Worm (Caenorhabditis elegans): Measurements from ENCODE around the gene cest-2.1.

DNA sequence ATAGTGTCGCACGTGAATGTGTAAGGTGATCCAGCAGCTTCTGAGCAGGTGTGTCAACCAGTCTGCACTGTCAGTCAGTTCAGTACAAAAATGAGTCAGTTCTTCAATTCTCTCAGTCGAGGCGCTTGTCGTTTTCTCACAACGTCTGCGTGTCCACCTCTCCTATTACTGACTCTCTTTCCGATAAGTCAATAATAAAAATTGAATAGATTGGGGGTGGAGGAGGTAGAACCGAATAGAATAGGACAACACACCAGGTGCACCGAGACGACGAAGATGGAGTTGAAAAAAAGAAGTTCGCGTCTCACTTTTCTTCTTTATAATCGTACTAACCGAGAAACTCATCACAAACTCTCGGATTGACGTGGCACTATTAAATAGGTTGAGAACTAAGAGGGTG is 43.4 kb downstream of the cest-2.1 start:
- no peak for TF ChIP-seq ceh-28 (tag; optimal IDR thresholded peaks at IDR 0.05)
- no peak for TF ChIP-seq madf-9 (GFP tag; conservative IDR thresholded peaks at IDR 0.05)

Measured in whole organism, L4 larva.